Fruit fly (Drosophila melanogaster): ENCODE results near the gene Clp.

The Clp gene

dm6 chr2L:819315-820032, at the start of gene Clp, which contains the start of gene PGAP2 (continued):
- TF ChIP-seq net (GFP tag; optimal IDR thresholded peaks at IDR 0.05) (no peak), OdsH (GFP tag; optimal IDR thresholded peaks at IDR 0.05) (no peak), ss (GFP tag; optimal IDR thresholded peaks at IDR 0.05) (peak in 1 of 2 experiments; percentile 48), esn (GFP tag; optimal IDR thresholded peaks at IDR 0.05) (peak; percentile 80), CG11902 (GFP tag; optimal IDR thresholded peaks at IDR 0.05) (peak; percentile 43), Blimp-1 (GFP tag; optimal IDR thresholded peaks at IDR 0.05) (peak; percentile 3), acj6 (GFP tag; optimal IDR thresholded peaks at IDR 0.05) (peak; percentile 71), CG3032 (tag; optimal IDR thresholded peaks at IDR 0.05) (peak; percentile 74), Sox102F (GFP tag; optimal IDR thresholded peaks at IDR 0.05) (no peak)

DNA sequence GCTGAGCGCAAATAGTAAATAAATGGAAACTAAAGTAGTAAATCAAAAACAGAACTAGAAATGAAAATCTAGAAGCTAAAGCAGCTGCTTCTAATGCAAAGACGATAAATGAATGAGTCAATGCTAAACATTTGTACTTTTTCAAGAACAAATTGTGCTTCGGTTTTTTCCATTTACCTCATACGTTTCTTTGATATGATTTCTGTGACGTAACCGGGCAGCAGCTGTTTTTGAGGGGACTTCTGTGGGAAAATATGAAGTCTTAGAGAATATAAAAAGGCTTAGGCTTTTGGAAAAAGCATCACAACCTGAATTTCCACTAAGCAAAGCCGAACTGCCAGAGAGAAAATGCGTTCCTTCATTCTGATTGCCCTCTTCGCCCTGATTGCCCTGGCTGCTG, 46.5 kb upstream of the Clp start, which contains the start of gene CG12506:
CG12506 (plus strand) TSS at position 301 of the 400 bp plus-strand sequence.
- TF ChIP-seq Met (GFP tag; optimal IDR thresholded peaks at IDR 0.05) (no peak), fkh (GFP tag; optimal IDR thresholded peaks at IDR 0.05) (peak; percentile 7)

dm6 chr2L:776236-776635, 43.5 kb upstream of the Clp start, which contains the start of gene CG13946:
Gene CG13946 (plus strand): TSS chr2L:776536.
- TF ChIP-seq CG1621 (tag; optimal IDR thresholded peaks at IDR 0.05), result no peak
- TF ChIP-seq fkh (GFP tag; optimal IDR thresholded peaks at IDR 0.05), result peak; percentile 3

DNA sequence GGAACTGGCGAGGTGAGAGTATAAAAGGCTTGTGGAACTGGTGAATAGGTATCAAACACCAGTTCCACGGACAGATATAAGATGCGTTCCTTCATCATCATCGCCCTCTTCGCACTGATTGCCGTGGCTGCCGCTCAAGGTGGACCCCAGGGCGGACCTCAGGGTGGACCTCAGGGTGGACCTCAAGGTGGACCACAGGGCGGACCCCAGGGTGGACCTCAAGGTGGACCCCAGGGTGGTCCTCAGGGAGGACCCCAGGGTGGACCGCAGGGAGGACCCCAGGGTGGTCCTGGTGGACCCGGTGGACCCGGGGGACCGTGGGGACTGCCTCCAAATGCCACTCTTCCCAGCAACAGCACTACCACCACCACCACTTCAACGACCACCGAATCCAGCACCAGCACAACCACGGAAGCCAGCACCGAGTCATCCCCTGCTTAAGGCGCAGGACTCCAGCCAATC, 40.6 kb upstream of the Clp start, which contains the start of gene CG13947:
CG13947 (plus strand) TSS at position 51 of the 462 bp plus-strand sequence.
- TF ChIP-seq Eip78C (GFP tag) (no peak), fkh (GFP tag; optimal IDR thresholded peaks at IDR 0.05) (no peak), CG8119 (GFP tag; IDR thresholded peaks at IDR 0.05) (no peak), Smox (GFP tag; optimal IDR thresholded peaks at IDR 0.05) (no peak), svp (GFP tag) (no peak), CG34406 (GFP tag; optimal IDR thresholded peaks at IDR 0.05) (no peak), CG8319 (GFP tag; optimal IDR thresholded peaks at IDR 0.05) (no peak), esn (GFP tag; optimal IDR thresholded peaks at IDR 0.05) (no peak), acj6 (GFP tag; optimal IDR thresholded peaks at IDR 0.05) (no peak), fd85E (GFP tag; optimal IDR thresholded peaks at IDR 0.05) (no peak), CG32006 (GFP tag; optimal IDR thresholded peaks at IDR 0.05) (no peak), CG16779 (tag; optimal IDR thresholded peaks at IDR 0.05) (no peak), Sox14 (GFP tag; optimal IDR thresholded peaks at IDR 0.05) (no peak)

DNA sequence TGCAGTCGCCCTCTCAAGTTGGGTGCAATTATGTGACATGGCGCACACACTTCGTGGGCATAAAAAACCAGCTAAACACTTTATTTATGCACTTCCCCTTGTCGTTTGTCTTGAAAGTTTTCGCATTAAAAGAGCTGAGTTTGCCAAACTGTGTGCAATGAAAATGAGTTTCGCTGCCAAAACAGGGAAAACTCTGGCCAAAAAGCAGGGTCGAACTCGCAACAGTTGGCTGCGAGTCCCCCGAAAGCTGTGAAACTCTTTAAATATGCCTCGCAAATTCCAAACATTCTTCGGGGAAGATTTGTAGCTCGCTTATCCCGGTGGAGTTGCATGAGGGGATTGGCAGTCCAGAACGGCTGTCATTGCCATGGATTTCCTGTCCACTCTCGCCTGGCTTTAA, 39.6 kb upstream of the Clp start, which contains the start of gene Gr21a:
Gr21a (plus strand) TSS at position 301 of the 400 bp plus-strand sequence.
- no peak for TF ChIP-seq CG31627 (GFP tag; optimal IDR thresholded peaks at IDR 0.05)
- TF ChIP-seq CG1621 (tag; optimal IDR thresholded peaks at IDR 0.05), result no peak
- no peak for TF ChIP-seq Blimp-1 (GFP tag; optimal IDR thresholded peaks at IDR 0.05)
- TF ChIP-seq Lpt (GFP tag; optimal IDR thresholded peaks at IDR 0.05), result no peak
- no peak for TF ChIP-seq CG15336 (GFP tag; IDR thresholded peaks at IDR 0.05)
- no peak for TF ChIP-seq CG16779 (tag; optimal IDR thresholded peaks at IDR 0.05)
- TF ChIP-seq Smox (GFP tag; optimal IDR thresholded peaks at IDR 0.05), result no peak
- TF ChIP-seq CG6792 (GFP tag; optimal IDR thresholded peaks at IDR 0.05), result no peak
- TF ChIP-seq Ets21C (GFP tag; optimal IDR thresholded peaks at IDR 0.05), result no peak
- TF ChIP-seq CG10669 (GFP tag; optimal IDR thresholded peaks at IDR 0.05), result no peak
- TF ChIP-seq CG32006 (GFP tag; optimal IDR thresholded peaks at IDR 0.05), result no peak

DNA sequence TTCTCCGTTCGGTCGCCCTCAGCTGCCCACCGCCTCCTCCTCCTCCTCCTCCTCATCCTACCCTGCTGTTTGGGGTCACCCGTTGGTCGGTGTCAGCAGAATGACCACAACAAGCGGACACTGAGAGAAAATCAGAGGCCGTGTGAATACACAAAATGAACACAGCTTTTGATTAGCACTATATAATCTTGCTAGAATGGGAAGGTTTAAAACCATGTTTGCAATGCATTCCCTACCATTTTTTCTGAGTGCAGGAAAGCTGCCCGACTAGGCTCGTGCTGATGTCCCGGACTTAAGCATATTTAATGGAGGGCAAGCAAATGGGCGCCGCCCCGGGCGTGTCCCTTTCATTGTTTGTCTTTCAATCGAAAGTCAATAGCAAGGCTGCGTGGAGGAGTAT, 38.9 kb upstream of the Clp start:
- TF ChIP-seq eg (GFP tag; IDR thresholded peaks at IDR 0.05), result no peak
- TF ChIP-seq CG8319 (GFP tag; optimal IDR thresholded peaks at IDR 0.05), result no peak
- TF ChIP-seq CG6792 (GFP tag; optimal IDR thresholded peaks at IDR 0.05), result no peak
- TF ChIP-seq CG3919 (GFP tag; optimal IDR thresholded peaks at IDR 0.05), result no peak
- no peak for TF ChIP-seq OdsH (GFP tag; optimal IDR thresholded peaks at IDR 0.05)
- TF ChIP-seq CG10669 (GFP tag; optimal IDR thresholded peaks at IDR 0.05), result no peak
- no peak for TF ChIP-seq CG6276 (GFP tag; optimal IDR thresholded peaks at IDR 0.05)
- TF ChIP-seq CG11294 (GFP tag; IDR thresholded peaks at IDR 0.05), result no peak
- no peak for TF ChIP-seq Smox (GFP tag; optimal IDR thresholded peaks at IDR 0.05)
- no peak for TF ChIP-seq Hr4 (GFP tag; optimal IDR thresholded peaks at IDR 0.05)

Data from whole organism, prepupa.